Fruit fly (Drosophila melanogaster): ENCODE data around the gene CG32793.

DNA sequence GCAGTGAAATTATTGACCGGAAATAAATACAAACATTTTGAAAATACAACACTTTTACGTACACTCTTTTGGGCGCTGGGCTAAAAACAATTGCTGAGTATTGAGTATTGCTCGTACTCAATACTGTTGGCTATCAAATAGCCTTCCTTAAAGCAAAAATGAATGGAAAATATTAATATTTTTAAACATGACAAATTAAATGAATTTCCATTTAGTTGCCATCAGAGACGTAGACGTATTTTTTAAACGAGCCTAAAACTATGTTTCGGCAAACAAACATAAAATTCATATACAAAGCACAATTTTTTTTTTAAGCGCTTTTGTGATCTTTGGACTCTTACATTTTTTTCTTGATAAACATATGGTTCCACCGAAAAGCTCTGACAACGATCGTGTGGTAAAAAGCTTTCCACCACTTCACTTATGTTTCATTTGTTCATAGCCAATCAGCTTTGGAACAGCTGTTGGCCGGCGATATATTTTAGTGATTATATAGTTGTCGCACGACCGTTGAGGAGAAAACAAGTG is 18.0 kb downstream of the CG32793 start, which contains the start of gene CG3603:
- TF ChIP-seq Hr39 (GFP tag; optimal IDR thresholded peaks at IDR 0.05) (peak; percentile 17), Lpt (GFP tag; optimal IDR thresholded peaks at IDR 0.05) (peak; percentile 63), Hr38 (GFP tag; optimal IDR thresholded peaks at IDR 0.05) (no peak), CG7368 (GFP tag; optimal IDR thresholded peaks at IDR 0.05) (peak; percentile 71), CG6163 (GFP tag; IDR thresholded peaks at IDR 0.05) (peak; percentile 73; the same call in 2 of the 3 replicates), esn (GFP tag; optimal IDR thresholded peaks at IDR 0.05) (peak; percentile 48), topi (GFP tag; optimal IDR thresholded peaks at IDR 0.05) (peak; percentile 60), CG34406 (GFP tag; optimal IDR thresholded peaks at IDR 0.05) (peak; percentile 63), vri (GFP tag; optimal IDR thresholded peaks at IDR 0.05) (peak; percentile 44)
